Fruit fly (Drosophila melanogaster) whole organism: ENCODE data around the gene Or24a.

Experiments
- CG8478 ChIP-seq: fragments of >200 bp; optimal IDR thresholded peaks from 2 replicates; lab custom pipeline; 2018; ENCODE audit warnings: inconsistent platforms
- EcR ChIP-seq, 2 experiments: fragments of >200 bp; optimal IDR thresholded peaks; 2 replicates each; lab custom pipeline; 2017; ENCODE audit warnings: missing biosample characterization in 2 of 2, missing genetic modification characterization in 2 of 2, missing genetic modification reagents in 2 of 2
- pan ChIP-seq: fragments of >200 bp; optimal IDR thresholded peaks from 2 replicates; lab custom pipeline; 2017
- usp ChIP-seq: fragments of >200 bp; optimal IDR thresholded peaks from 2 replicates; lab custom pipeline; 2017; ENCODE audit warnings: missing biosample characterization, missing genetic modification characterization, mixed read lengths

DNA sequence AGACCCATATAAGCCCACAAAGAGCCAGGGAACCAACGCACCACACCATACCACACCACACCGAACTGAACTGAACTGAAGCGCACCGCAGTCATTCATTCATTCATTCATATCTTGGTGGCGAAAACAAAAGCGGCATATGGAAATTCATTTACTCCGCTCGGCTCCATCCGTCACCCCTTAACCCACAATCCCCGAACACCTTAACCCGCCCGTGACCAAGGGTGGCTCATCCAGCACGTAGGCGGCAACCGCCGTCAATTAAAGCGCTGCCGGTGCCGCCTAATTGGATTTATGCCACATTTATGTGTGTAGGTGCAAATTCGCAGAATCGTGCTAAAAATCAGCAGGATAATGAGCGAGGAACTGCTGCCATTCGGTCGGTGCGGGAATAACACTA, 49.3 kb downstream of the Or24a start:
- TF ChIP-seq usp (GFP tag; lab: Kevin White, UChicago) (no peak), CG8478 (no peak), pan (lab: Kevin White, UChicago) (no peak), EcR (GFP tag; optimal IDR thresholded peaks at IDR 0.05; lab: Kevin White, UChicago) (no peak)
